Worm (Caenorhabditis elegans) whole organism, L4 larva: Measurements from ENCODE around the gene srt-6.

Source experiments
- D1046.2 ChIP-seq: fragments of 200-800 bp; sonication (Bioruptor generic); IDR thresholded peaks from 2 replicates; pipeline ENCODE4 v1.3.6; 2022; ENCODE audit warnings: missing genetic modification characterization, missing compliant biosample characterization
- F49E8.2 ChIP-seq: sonication (generic microtip); optimal IDR thresholded peaks from 2 replicates; lab custom pipeline; 2016; ENCODE audit warnings: missing compliant biosample characterization, mild to moderate bottlenecking, missing genetic modification characterization, borderline replicate concordance
- T20F7.1 ChIP-seq: fragments of 200-800 bp; sonication (Bioruptor generic); optimal IDR thresholded peaks from 2 replicates; lab custom pipeline; 2018; ENCODE audit warnings: mild to moderate bottlenecking, missing genetic modification characterization, missing compliant biosample characterization
- ZK546.5 ChIP-seq, 2 experiments: sonication (generic microtip); optimal IDR thresholded peaks; 2 replicates each; lab custom pipeline; 2017; ENCODE audit warnings: missing biosample characterization in 2 of 2, missing genetic modification characterization in 2 of 2
- aha-1 ChIP-seq: fragments of 150-350 bp; peaks from one replicate; lab custom pipeline; 2014; ENCODE audit warnings: missing biosample characterization, missing genetic modification characterization
- ama-1 ChIP-seq: fragments of 150-350 bp; optimal IDR thresholded peaks from 2 replicates; lab custom pipeline; 2014; ENCODE audit warnings: inconsistent platforms, mixed read lengths
- arid-1 ChIP-seq: fragments of 200-800 bp; sonication (Bioruptor generic); conservative IDR thresholded peaks from 2 replicates; pipeline ENCODE4 v1.3.6; 2022; ENCODE audit warnings: missing genetic modification reagents, missing genetic modification characterization, missing compliant biosample characterization
- ceh-28 ChIP-seq: fragments of 150-350 bp; optimal IDR thresholded peaks from 2 replicates; lab custom pipeline; 2014; ENCODE audit warnings: missing biosample characterization, missing genetic modification reagents, missing genetic modification characterization
- ceh-62 ChIP-seq: sonication (generic microtip); optimal IDR thresholded peaks from 2 replicates; lab custom pipeline; 2017; ENCODE audit warnings: missing biosample characterization, missing genetic modification characterization
- cey-2 ChIP-seq: sonication (generic microtip); optimal IDR thresholded peaks from 3 replicates; lab custom pipeline; 2017; ENCODE audit warnings: missing genetic modification characterization, mild to moderate bottlenecking, missing compliant biosample characterization, antibody characterized with exemption, borderline replicate concordance; ENCODE audit not compliant: insufficient read depth
- ctbp-1 ChIP-seq: fragments of 200-800 bp; sonication (Bioruptor generic); IDR thresholded peaks from 2 replicates; pipeline ENCODE4 v1.3.6; 2022; ENCODE audit warnings: missing genetic modification reagents, missing genetic modification characterization, missing compliant biosample characterization
- dmd-6 ChIP-seq: fragments of 200-800 bp; sonication (Bioruptor generic); IDR thresholded peaks from 2 replicates; pipeline ENCODE4 v1.3.6; 2022; ENCODE audit warnings: missing genetic modification reagents, missing genetic modification characterization, missing compliant biosample characterization
- dpl-1 ChIP-seq: fragments of 150-350 bp; optimal IDR thresholded peaks from 2 replicates; lab custom pipeline; 2014; ENCODE audit warnings: missing biosample characterization, missing genetic modification reagents, missing genetic modification characterization
- duxl-1 ChIP-seq: sonication (generic microtip); optimal IDR thresholded peaks from 2 replicates; lab custom pipeline; 2016; ENCODE audit warnings: mild to moderate bottlenecking, missing genetic modification characterization, moderate library complexity, missing compliant biosample characterization; ENCODE audit not compliant: poor library complexity
- gei-8 ChIP-seq: fragments of 200-800 bp; sonication (Bioruptor generic); optimal IDR thresholded peaks from 2 replicates; lab custom pipeline; 2018; ENCODE audit warnings: mild to moderate bottlenecking, missing genetic modification characterization, missing compliant biosample characterization
- hif-1 ChIP-seq, 2 experiments: sonication (generic microtip); optimal IDR thresholded peaks; 2 replicates each; lab custom pipeline; 2016 to 2017; ENCODE audit warnings: missing compliant biosample characterization in 2 of 2, missing genetic modification characterization in 2 of 2, missing genetic modification reagents in 2 of 2, missing genotype in 2 of 2, mild to moderate bottlenecking in 1 of 2
- hlh-30 ChIP-seq: sonication (generic microtip); optimal IDR thresholded peaks from 2 replicates; lab custom pipeline; 2017; ENCODE audit warnings: antibody characterized with exemption, mild to moderate bottlenecking, missing genetic modification characterization, missing compliant biosample characterization; ENCODE audit not compliant: insufficient read depth
- jun-1 ChIP-seq: fragments of 150-350 bp; optimal IDR thresholded peaks from 2 replicates; lab custom pipeline; 2014; ENCODE audit warnings: missing biosample characterization, missing genetic modification reagents, missing genetic modification characterization
- lin-29 ChIP-seq: fragments of 200-800 bp; sonication (Bioruptor generic); IDR thresholded peaks from 2 replicates; pipeline ENCODE4 v1.3.6; 2022; ENCODE audit warnings: missing genetic modification reagents, missing genetic modification characterization, missing compliant biosample characterization
- lin-38 ChIP-seq: fragments of 200-800 bp; sonication (Bioruptor generic); IDR thresholded peaks from 2 replicates; pipeline ENCODE4 v1.3.6; 2022; ENCODE audit warnings: missing genetic modification reagents, missing genetic modification characterization, missing compliant biosample characterization
- lin-39 ChIP-seq: fragments of 150-350 bp; optimal IDR thresholded peaks from 2 replicates; lab custom pipeline; 2014; ENCODE audit warnings: missing biosample characterization, missing genetic modification reagents, missing genetic modification characterization
- lir-3 ChIP-seq: sonication (generic microtip); optimal IDR thresholded peaks from 2 replicates; lab custom pipeline; 2016; ENCODE audit warnings: mild to moderate bottlenecking, missing genetic modification characterization, missing compliant biosample characterization
- madf-9 ChIP-seq: fragments of 200-800 bp; sonication (Bioruptor generic); conservative IDR thresholded peaks from 2 replicates; pipeline ENCODE4 v1.3.6; 2022; ENCODE audit warnings: missing genetic modification reagents, missing genetic modification characterization, missing compliant biosample characterization
- mdl-1 ChIP-seq, 2 experiments: fragments of 150-350 bp in 1 of 2; sonication (generic microtip) in 1 of 2; optimal IDR thresholded peaks; 2 replicates each; lab custom pipeline; 2014 to 2017; ENCODE audit warnings: missing biosample characterization in 2 of 2, missing genetic modification characterization in 2 of 2
- mxl-2 ChIP-seq: fragments of 200-800 bp; sonication (Bioruptor generic); conservative IDR thresholded peaks from 2 replicates; pipeline ENCODE4 v1.3.6; 2022; ENCODE audit warnings: missing genetic modification reagents, missing genetic modification characterization, missing compliant biosample characterization
- mxl-3 ChIP-seq: fragments of 200-800 bp; sonication (Bioruptor generic); optimal IDR thresholded peaks from 2 replicates; lab custom pipeline; 2018; ENCODE audit warnings: mild to moderate bottlenecking, missing genetic modification characterization, missing compliant biosample characterization
- nhr-102 ChIP-seq: sonication (generic microtip); optimal IDR thresholded peaks from 2 replicates; lab custom pipeline; 2016; ENCODE audit warnings: mild to moderate bottlenecking, missing genetic modification characterization, moderate library complexity, missing compliant biosample characterization
- nhr-25 ChIP-seq: sonication (generic microtip); optimal IDR thresholded peaks from 2 replicates; lab custom pipeline; 2017; ENCODE audit warnings: missing genetic modification characterization, mild to moderate bottlenecking, missing compliant biosample characterization, antibody characterized with exemption, moderate library complexity, borderline replicate concordance; ENCODE audit not compliant: insufficient read depth
- nhr-28 ChIP-seq: fragments of 150-350 bp; optimal IDR thresholded peaks from 2 replicates; lab custom pipeline; 2014; ENCODE audit warnings: missing biosample characterization, missing genetic modification characterization
- nhr-41 ChIP-seq: fragments of 200-800 bp; sonication (Bioruptor generic); IDR thresholded peaks from 2 replicates; pipeline ENCODE4 v1.3.6; 2022; ENCODE audit warnings: missing genetic modification reagents, missing genetic modification characterization, missing compliant biosample characterization
- nhr-42 ChIP-seq: fragments of 200-800 bp; sonication (Bioruptor generic); IDR thresholded peaks from 2 replicates; pipeline ENCODE4 v1.3.6; 2022; ENCODE audit warnings: missing genetic modification characterization, missing compliant biosample characterization
- nhr-48 ChIP-seq: sonication (generic microtip); optimal IDR thresholded peaks from 2 replicates; lab custom pipeline; 2016; ENCODE audit warnings: mild to moderate bottlenecking, missing genetic modification characterization, missing compliant biosample characterization
- pha-4 ChIP-seq, 2 experiments: fragments of 150-350 bp in 1 of 2; fragments of 200-800 bp in 1 of 2; sonication (Bioruptor generic) in 1 of 2; IDR thresholded peaks in 1 of 2; optimal IDR thresholded peaks in 1 of 2; 2 replicates each; pipeline versions ENCODE4 v1.3.6 to Lab custom; 2014 to 2022; ENCODE audit warnings: missing genetic modification characterization in 2 of 2, missing genetic modification reagents in 2 of 2, missing biosample characterization in 1 of 2, missing compliant biosample characterization in 1 of 2
- php-3 ChIP-seq: fragments of 200-800 bp; sonication (Bioruptor generic); IDR thresholded peaks from 2 replicates; pipeline ENCODE4 v1.3.6; 2022; ENCODE audit warnings: missing genetic modification reagents, missing genetic modification characterization, missing compliant biosample characterization
- skn-1 ChIP-seq: fragments of 150-350 bp; optimal IDR thresholded peaks from 2 replicates; lab custom pipeline; 2014; ENCODE audit warnings: missing biosample characterization, missing genetic modification characterization
- spr-1 ChIP-seq: sonication (generic microtip); optimal IDR thresholded peaks from 2 replicates; lab custom pipeline; 2016; ENCODE audit warnings: mild to moderate bottlenecking, missing genetic modification characterization, missing compliant biosample characterization
- unc-62 ChIP-seq, 3 experiments: fragments of 150-350 bp in 1 of 3; sonication (generic microtip); optimal IDR thresholded peaks in 2 of 3; peaks in 1 of 3; 1 replicate in 1 of 3; 2 replicates in 2 of 3; lab custom pipeline; 2014 to 2017; ENCODE audit warnings: missing biosample characterization in 3 of 3, missing genetic modification characterization in 3 of 3, missing genetic modification reagents in 3 of 3, missing genotype in 1 of 3
- zfp-2 ChIP-seq: sonication (generic microtip); optimal IDR thresholded peaks from 2 replicates; lab custom pipeline; 2016; ENCODE audit warnings: mild to moderate bottlenecking, missing genetic modification characterization, missing compliant biosample characterization
- zfp-3 ChIP-seq: fragments of 200-800 bp; sonication (Bioruptor generic); conservative IDR thresholded peaks from 2 replicates; pipeline ENCODE4 v1.3.6; 2022; ENCODE audit warnings: missing genetic modification reagents, missing genetic modification characterization, missing compliant biosample characterization

The srt-6 gene

DNA sequence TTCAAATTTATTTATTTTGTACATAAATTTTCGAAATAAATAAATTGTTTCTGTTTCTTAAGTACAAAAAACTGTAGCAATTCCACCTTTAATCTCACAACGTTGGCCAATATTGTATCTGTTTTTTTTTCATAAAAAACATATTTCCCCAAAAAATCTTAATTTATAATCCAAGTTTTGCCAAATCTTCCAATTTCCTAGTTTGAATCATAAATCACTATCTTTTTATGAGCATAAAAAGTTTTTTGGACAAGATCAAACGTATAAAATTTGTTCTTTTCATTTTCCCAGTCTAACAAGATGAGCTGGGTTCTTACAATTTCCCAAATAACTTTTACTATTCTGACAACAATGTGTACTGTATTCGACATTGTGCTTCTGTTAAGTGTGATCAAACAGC lies 11.5 kb upstream of the srt-6 start, which contains the start of gene srxa-4:
TSS of gene srxa-4 (plus strand) at position 301 of the 400 bp plus-strand sequence.
- TF ChIP-seq nhr-42 (GFP tag; lab: Robert Waterston, UW) (no peak), ceh-62 (tag; lab: Kevin White, UChicago) (no peak), ZK546.5 (tag; optimal IDR thresholded peaks at IDR 0.05; lab: Kevin White, UChicago) (no peak), jun-1 (no peak), nhr-41 (GFP tag; lab: Robert Waterston, UW) (no peak), zfp-3 (GFP tag; lab: Robert Waterston, UW) (no peak), dpl-1 (GFP tag; lab: Kevin White, UChicago) (no peak), hif-1 (tag; optimal IDR thresholded peaks at IDR 0.05; lab: Kevin White, UChicago) (no peak), duxl-1 (no peak)

DNA sequence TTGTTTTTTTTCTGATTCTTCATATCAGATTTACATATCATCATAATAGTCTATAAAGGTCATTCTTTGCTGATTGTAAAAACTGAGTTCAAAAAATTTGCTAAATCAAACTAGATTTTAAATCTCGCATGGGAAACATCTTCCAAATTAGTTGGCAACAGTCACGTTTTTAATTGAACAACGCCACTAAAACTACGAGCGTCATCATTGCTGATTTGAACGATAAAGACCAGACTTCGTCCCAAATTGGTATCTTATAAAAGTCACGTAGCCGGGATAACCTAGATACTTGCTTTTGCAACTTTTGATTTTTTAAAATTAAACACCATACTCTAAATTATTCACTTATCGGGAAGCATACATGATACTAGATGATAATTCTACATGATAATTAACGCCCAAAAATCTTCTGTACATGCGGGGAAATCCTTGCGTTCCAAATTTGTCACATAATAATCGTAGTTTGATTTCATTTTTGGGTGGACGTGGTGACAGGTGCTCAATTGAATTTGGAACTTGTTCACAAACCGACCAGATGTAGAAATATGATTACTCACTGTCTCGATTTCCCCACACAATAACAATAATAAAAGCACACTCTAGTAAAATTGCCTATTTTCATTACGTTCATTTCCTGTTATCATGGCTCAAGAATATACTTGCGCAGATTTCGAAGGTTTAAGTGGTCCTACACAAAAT lies 8.6 kb upstream of the srt-6 start, which contains the start of gene srw-67:
TSS of gene srw-67 (plus strand) at position 643 of the 699 bp plus-strand sequence.
- no peak for TF ChIP-seq arid-1 (GFP tag; lab: Robert Waterston, UW)
- peak; percentile 97 for TF ChIP-seq aha-1 (tag; lab: Kevin White, UChicago)
- peak; percentile 17 for TF ChIP-seq duxl-1
- peak in 1 of 2 experiments; percentile 90 for TF ChIP-seq unc-62 (GFP tag; optimal IDR thresholded peaks at IDR 0.05 in 1 of 2; lab: Kevin White, UChicago)
- TF ChIP-seq unc-62 (tag; optimal IDR thresholded peaks at IDR 0.05; lab: Kevin White, UChicago), result no peak
- peak in 1 of 2 experiments; percentile 70 for TF ChIP-seq hif-1 (tag; optimal IDR thresholded peaks at IDR 0.05; lab: Kevin White, UChicago)

DNA sequence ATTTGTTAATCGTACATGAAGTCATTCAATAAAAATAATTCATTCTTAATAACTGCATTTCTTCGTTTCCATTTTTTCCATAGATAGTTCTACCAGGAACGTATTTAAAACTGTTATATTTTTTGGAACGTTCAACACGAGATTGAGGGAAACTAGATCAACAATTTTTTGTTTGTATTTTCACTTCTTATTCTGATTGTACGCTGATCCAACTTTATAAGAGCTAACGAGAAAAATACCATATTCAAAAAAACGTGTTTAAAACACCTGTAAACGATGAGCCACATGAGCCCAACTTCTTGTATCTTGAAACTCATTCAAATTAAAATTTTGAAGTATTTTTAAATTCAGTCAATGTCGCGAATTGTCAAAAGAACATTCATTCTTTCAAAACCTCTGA lies 8.0 kb upstream of the srt-6 start:
- TF ChIP-seq lin-38 (GFP tag; lab: Robert Waterston, UW) (no peak), aha-1 (tag; lab: Kevin White, UChicago) (peak; percentile 89), nhr-102 (peak; percentile 5), T20F7.1 (GFP tag; lab: Kevin White, UChicago) (peak; percentile 14), pha-4 (GFP tag; IDR thresholded peaks at IDR 0.05; lab: Robert Waterston, UW) (no peak), pha-4 (tag; optimal IDR thresholded peaks at IDR 0.05; lab: Kevin White, UChicago) (no peak), mdl-1 (tag; optimal IDR thresholded peaks at IDR 0.05; lab: Kevin White, UChicago) (no peak)

DNA sequence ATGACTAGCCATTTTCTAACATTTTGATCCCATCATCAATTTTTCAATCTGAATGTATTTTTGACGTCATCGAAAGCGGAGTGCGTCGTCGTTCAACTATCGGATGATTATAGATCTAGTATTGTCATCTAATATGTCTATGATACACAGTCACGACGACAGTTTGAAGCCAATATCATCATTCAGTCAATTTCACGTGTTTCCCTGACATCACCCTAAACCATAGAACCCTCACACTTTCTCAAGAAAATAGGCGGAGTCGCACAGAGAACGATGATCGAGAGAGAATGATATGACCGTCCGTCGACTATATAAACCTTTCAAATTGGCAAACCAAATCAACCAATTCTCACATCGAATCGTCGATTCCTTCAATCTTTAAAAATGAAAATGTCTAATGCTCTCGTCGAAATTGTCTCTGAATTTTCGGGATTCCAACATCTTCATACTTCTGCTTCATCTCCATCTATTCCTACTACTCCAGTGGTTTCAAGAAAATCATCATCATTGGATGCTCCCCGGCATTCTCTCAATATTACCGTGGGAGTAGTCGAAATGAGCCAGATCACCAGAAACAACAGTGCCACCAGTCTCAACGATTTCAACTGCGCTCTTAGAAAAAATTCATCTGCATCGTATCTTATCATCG lies 7.3 kb upstream of the srt-6 start, which contains the start of gene F18E3.13:
TSS of gene F18E3.13 (plus strand) at position 385 of the 649 bp plus-strand sequence.
- TF ChIP-seq gei-8 (GFP tag; lab: Kevin White, UChicago), result peak; percentile 37
- no peak for TF ChIP-seq skn-1 (tag; lab: Kevin White, UChicago)
- TF ChIP-seq ama-1 (lab: Kevin White, UChicago), result peak; percentile 93
- peak; percentile 84 for TF ChIP-seq nhr-28 (tag; lab: Kevin White, UChicago)
- peak; percentile 67 for TF ChIP-seq aha-1 (tag; lab: Kevin White, UChicago)
- TF ChIP-seq php-3 (GFP tag; lab: Robert Waterston, UW), result no peak
- no peak for TF ChIP-seq F49E8.2 (tag; lab: Kevin White, UChicago)
- TF ChIP-seq arid-1 (GFP tag; lab: Robert Waterston, UW), result no peak
- peak; percentile 9 for TF ChIP-seq dpl-1 (GFP tag; lab: Kevin White, UChicago)
- TF ChIP-seq spr-1 (tag; lab: Kevin White, UChicago), result no peak
- peak; percentile 24; the same call in 1 of the 2 replicates for TF ChIP-seq madf-9 (GFP tag; lab: Robert Waterston, UW)
- peak; percentile 91 for TF ChIP-seq nhr-48
- TF ChIP-seq mxl-3 (GFP tag; lab: Kevin White, UChicago), result peak; percentile 72
- TF ChIP-seq cey-2 (tag; lab: Kevin White, UChicago), result peak; percentile 50
- no peak for TF ChIP-seq lin-29 (GFP tag; lab: Robert Waterston, UW)
- TF ChIP-seq hlh-30, result peak; percentile 77
- TF ChIP-seq D1046.2 (GFP tag; lab: Robert Waterston, UW), result no peak
- TF ChIP-seq unc-62 (GFP tag; optimal IDR thresholded peaks at IDR 0.05 in 1 of 2; lab: Kevin White, UChicago), result peak in 1 of 2 experiments; percentile 55
- no peak for TF ChIP-seq unc-62 (tag; optimal IDR thresholded peaks at IDR 0.05; lab: Kevin White, UChicago)
- 0 out of 2 replicates have a peak, but pooled peaks have one; percentile 22 for TF ChIP-seq mxl-2 (GFP tag; lab: Robert Waterston, UW)
- TF ChIP-seq lir-3 (tag; lab: Kevin White, UChicago), result no peak
- TF ChIP-seq ceh-28 (tag; lab: Kevin White, UChicago), result no peak
- peak; percentile 58 for TF ChIP-seq nhr-25 (tag; lab: Kevin White, UChicago)
- TF ChIP-seq lin-39 (tag; lab: Kevin White, UChicago), result no peak
- TF ChIP-seq hif-1 (tag; optimal IDR thresholded peaks at IDR 0.05; lab: Kevin White, UChicago), result peak; percentile 19 to 60
- peak; percentile 36 for TF ChIP-seq duxl-1
- peak; percentile 64 for TF ChIP-seq dmd-6 (GFP tag; lab: Robert Waterston, UW)
- TF ChIP-seq ctbp-1, result no peak
- TF ChIP-seq zfp-2 (tag; lab: Kevin White, UChicago), result no peak
